Worm (Caenorhabditis elegans) whole organism, L2 larva: Measurements from ENCODE around the gene sgk-1.

Experiments used
- F13H6.1 ChIP-seq: sonication (generic microtip); optimal IDR thresholded peaks from 2 replicates; lab custom pipeline; 2016; ENCODE audit warnings: missing genetic modification characterization, missing compliant biosample characterization
- R02D3.7 ChIP-seq: fragments of 150-350 bp; optimal IDR thresholded peaks from 2 replicates; lab custom pipeline; 2014; ENCODE audit warnings: missing biosample characterization, missing genetic modification characterization
- alr-1 ChIP-seq: fragments of 150-350 bp; optimal IDR thresholded peaks from 2 replicates; lab custom pipeline; 2014; ENCODE audit warnings: missing biosample characterization, missing genetic modification characterization
- aly-2 ChIP-seq: fragments of 150-350 bp; optimal IDR thresholded peaks from 2 replicates; lab custom pipeline; 2014; ENCODE audit warnings: missing biosample characterization, missing genetic modification characterization
- crh-2 ChIP-seq: sonication (generic microtip); optimal IDR thresholded peaks from 2 replicates; lab custom pipeline; 2017; ENCODE audit warnings: missing biosample characterization, missing genetic modification characterization
- dmd-4 ChIP-seq: sonication (generic microtip); optimal IDR thresholded peaks from 2 replicates; lab custom pipeline; 2017; ENCODE audit warnings: missing biosample characterization, missing genetic modification characterization
- egl-27 ChIP-seq: sonication (generic microtip); optimal IDR thresholded peaks from 3 replicates; lab custom pipeline; 2017; ENCODE audit warnings: missing biosample characterization, missing genetic modification reagents, missing genetic modification characterization
- elt-1 ChIP-seq: fragments of 150-350 bp; optimal IDR thresholded peaks from 2 replicates; lab custom pipeline; 2014; ENCODE audit warnings: missing biosample characterization, missing genetic modification characterization
- elt-3 ChIP-seq: sonication (generic microtip); optimal IDR thresholded peaks from 2 replicates; lab custom pipeline; 2017; ENCODE audit warnings: missing biosample characterization, missing genetic modification characterization
- fos-1 ChIP-seq: fragments of 150-350 bp; optimal IDR thresholded peaks from 2 replicates; lab custom pipeline; 2014; ENCODE audit warnings: missing biosample characterization, missing genetic modification characterization
- gmeb-1 ChIP-seq: fragments of 150-350 bp; optimal IDR thresholded peaks from 2 replicates; lab custom pipeline; 2014; ENCODE audit warnings: missing biosample characterization, missing genetic modification characterization
- lin-13 ChIP-seq: fragments of 150-350 bp; optimal IDR thresholded peaks from 2 replicates; lab custom pipeline; 2014; ENCODE audit warnings: missing biosample characterization, missing genetic modification reagents, missing genetic modification characterization
- lin-39 ChIP-seq: fragments of 150-350 bp; optimal IDR thresholded peaks from 2 replicates; lab custom pipeline; 2014; ENCODE audit warnings: missing biosample characterization, missing genetic modification reagents, missing genetic modification characterization
- mab-5 ChIP-seq: fragments of 150-350 bp; optimal IDR thresholded peaks from 2 replicates; lab custom pipeline; 2014; ENCODE audit warnings: missing biosample characterization, missing genetic modification characterization
- mbf-1 ChIP-seq: sonication (generic microtip); optimal IDR thresholded peaks from 2 replicates; lab custom pipeline; 2017; ENCODE audit warnings: missing biosample characterization, missing genetic modification characterization
- mdl-1 ChIP-seq, 2 experiments: fragments of 150-350 bp in 1 of 2; sonication (generic microtip) in 1 of 2; optimal IDR thresholded peaks; 2 replicates each; lab custom pipeline; 2017; ENCODE audit warnings: missing biosample characterization in 2 of 2, missing genetic modification characterization in 2 of 2
- nhr-10 ChIP-seq: sonication (generic microtip); optimal IDR thresholded peaks from 2 replicates; lab custom pipeline; 2017; ENCODE audit warnings: missing biosample characterization, missing genetic modification characterization
- nhr-12 ChIP-seq: fragments of 150-350 bp; optimal IDR thresholded peaks from 2 replicates; lab custom pipeline; 2014; ENCODE audit warnings: missing biosample characterization, missing genetic modification characterization
- nhr-129 ChIP-seq: fragments of 150-350 bp; optimal IDR thresholded peaks from 2 replicates; lab custom pipeline; 2014; ENCODE audit warnings: missing biosample characterization, missing genetic modification characterization
- nhr-21 ChIP-seq: fragments of 150-350 bp; optimal IDR thresholded peaks from 2 replicates; lab custom pipeline; 2014; ENCODE audit warnings: missing biosample characterization, missing genetic modification characterization
- nhr-25 ChIP-seq: fragments of 150-350 bp; sonication (generic microtip); optimal IDR thresholded peaks from 3 replicates; lab custom pipeline; 2014; ENCODE audit warnings: missing biosample characterization, missing genetic modification characterization
- nhr-6 ChIP-seq: fragments of 150-350 bp; optimal IDR thresholded peaks from 2 replicates; lab custom pipeline; 2014; ENCODE audit warnings: missing biosample characterization, missing genetic modification characterization
- nhr-77 ChIP-seq: fragments of 150-350 bp; optimal IDR thresholded peaks from 2 replicates; lab custom pipeline; 2014; ENCODE audit warnings: missing biosample characterization, missing genetic modification characterization
- peb-1 ChIP-seq: fragments of 150-350 bp; optimal IDR thresholded peaks from 2 replicates; lab custom pipeline; 2014; ENCODE audit warnings: missing biosample characterization, missing genetic modification characterization
- skn-1 ChIP-seq: sonication (generic microtip); optimal IDR thresholded peaks from 2 replicates; lab custom pipeline; 2017; ENCODE audit warnings: missing biosample characterization, missing genetic modification characterization
- sma-3 ChIP-seq: sonication (generic microtip); optimal IDR thresholded peaks from 2 replicates; lab custom pipeline; 2016; ENCODE audit warnings: missing genetic modification reagents, missing genetic modification characterization, missing compliant biosample characterization
- sma-9 ChIP-seq, 2 experiments: fragments of 150-350 bp in 1 of 2; sonication (generic microtip) in 1 of 2; optimal IDR thresholded peaks; 2 replicates each; lab custom pipeline; 2014 to 2016; ENCODE audit warnings: missing genetic modification characterization in 2 of 2, mild to moderate bottlenecking in 1 of 2, missing biosample characterization in 1 of 2, missing compliant biosample characterization in 1 of 2, missing genetic modification reagents in 1 of 2, moderate library complexity in 1 of 2
- snpc-4 ChIP-seq: fragments of 150-350 bp; optimal IDR thresholded peaks from 2 replicates; lab custom pipeline; 2014; ENCODE audit warnings: missing biosample characterization, missing genetic modification characterization
- unc-55 ChIP-seq: fragments of 150-350 bp; sonication (generic microtip); optimal IDR thresholded peaks from 3 replicates; lab custom pipeline; 2014; ENCODE audit warnings: missing biosample characterization, missing genetic modification reagents, missing genetic modification characterization
- unc-62 ChIP-seq: fragments of 150-350 bp; optimal IDR thresholded peaks from 2 replicates; lab custom pipeline; 2014; ENCODE audit warnings: missing biosample characterization, missing genetic modification reagents, missing genetic modification characterization
- ztf-1 ChIP-seq: fragments of 200-800 bp; sonication (Bioruptor generic); conservative IDR thresholded peaks from 2 replicates; pipeline ENCODE4 v1.3.6; 2022; ENCODE audit warnings: missing genetic modification characterization, missing compliant biosample characterization
- ztf-11 ChIP-seq: sonication (generic microtip); optimal IDR thresholded peaks from 2 replicates; lab custom pipeline; 2017; ENCODE audit warnings: missing biosample characterization, missing genetic modification characterization

Gene sgk-1

DNA sequence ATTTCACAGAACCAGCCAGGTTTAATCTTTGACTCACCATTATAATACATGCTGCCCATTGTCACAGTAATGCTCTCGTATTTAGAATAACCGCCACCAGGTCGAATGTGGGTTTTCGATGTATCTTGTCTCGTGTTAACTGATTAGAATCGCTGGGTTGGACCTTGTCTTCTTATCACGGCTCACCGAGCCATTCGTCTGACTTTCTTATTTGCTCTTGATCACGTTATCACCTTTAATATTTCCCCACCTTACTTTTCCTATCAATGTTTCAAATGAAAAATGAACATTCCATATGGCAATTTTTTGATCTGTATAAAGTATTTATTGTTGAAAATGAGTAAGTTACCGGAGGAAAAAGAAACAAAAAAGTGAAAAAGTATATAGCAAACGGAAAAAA is at the start of gene sgk-1:
TSS of gene sgk-1 (minus strand) at position 130 of the 400 bp plus-strand sequence.
- TF ChIP-seq sma-9 (GFP tag; optimal IDR thresholded peaks at IDR 0.05; lab: Kevin White, UChicago) (peak; percentile 30), sma-9 (tag; optimal IDR thresholded peaks at IDR 0.05; lab: Kevin White, UChicago) (no peak), elt-3 (no peak), fos-1 (tag; lab: Kevin White, UChicago) (peak; percentile 46)

DNA sequence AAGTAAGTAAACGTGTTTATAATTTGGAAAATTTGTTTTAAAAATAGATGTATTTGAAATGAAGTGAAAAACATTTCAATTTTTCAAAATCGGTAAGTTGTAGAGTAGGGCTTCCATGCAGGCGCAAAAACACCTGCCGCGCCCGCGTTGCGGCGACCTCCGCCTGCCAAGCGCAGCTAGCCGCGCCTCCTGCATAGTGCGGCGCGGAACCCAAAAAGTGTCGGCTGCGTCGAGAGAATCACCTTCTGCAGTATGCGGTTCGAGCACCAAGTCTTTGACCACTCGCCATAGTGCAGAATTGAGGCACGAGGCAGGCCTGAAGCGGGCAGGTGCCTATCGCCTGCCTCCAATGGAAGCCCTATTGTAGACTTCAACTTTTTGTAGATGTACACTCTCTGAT is 47.8 kb upstream of the sgk-1 start:
- no peak for TF ChIP-seq nhr-10
- TF ChIP-seq ztf-1 (GFP tag; lab: Robert Waterston, UW): no peak
- no peak for TF ChIP-seq unc-62 (GFP tag; lab: Kevin White, UChicago)

DNA sequence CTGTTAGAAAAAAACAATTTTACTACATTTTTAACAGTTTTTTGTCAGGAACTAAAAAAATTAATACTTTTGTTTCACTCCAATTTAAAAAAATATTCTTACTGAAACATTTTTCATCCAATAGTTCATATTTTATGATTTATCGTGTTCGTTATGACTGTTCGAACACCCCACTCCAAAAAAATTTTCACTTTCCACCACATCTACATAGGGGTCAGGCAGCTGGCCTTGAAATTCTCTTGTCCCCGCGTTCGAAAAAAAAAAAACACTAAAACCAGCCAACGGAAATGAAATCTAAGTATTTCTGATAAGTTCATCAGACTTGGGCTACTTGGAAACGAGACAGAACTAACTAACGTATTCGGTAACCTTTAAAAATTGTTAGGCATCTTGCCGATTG is 44.2 kb upstream of the sgk-1 start, which contains the start of gene twk-22:
TSS of gene twk-22 (plus strand) at position 301 of the 400 bp plus-strand sequence.
- TF ChIP-seq fos-1 (tag; lab: Kevin White, UChicago): no peak
- no peak for TF ChIP-seq gmeb-1 (tag; lab: Kevin White, UChicago)
- no peak for TF ChIP-seq crh-2 (tag; lab: Kevin White, UChicago)
- no peak for TF ChIP-seq R02D3.7
- no peak for TF ChIP-seq elt-3
- TF ChIP-seq nhr-25 (tag; lab: Kevin White, UChicago): no peak
- TF ChIP-seq snpc-4 (tag; lab: Kevin White, UChicago): no peak
- TF ChIP-seq F13H6.1 (tag; lab: Kevin White, UChicago): no peak
- no peak for TF ChIP-seq ztf-1 (GFP tag; lab: Robert Waterston, UW)
- no peak for TF ChIP-seq nhr-12 (tag; lab: Kevin White, UChicago)
- no peak for TF ChIP-seq skn-1 (tag; lab: Kevin White, UChicago)

DNA sequence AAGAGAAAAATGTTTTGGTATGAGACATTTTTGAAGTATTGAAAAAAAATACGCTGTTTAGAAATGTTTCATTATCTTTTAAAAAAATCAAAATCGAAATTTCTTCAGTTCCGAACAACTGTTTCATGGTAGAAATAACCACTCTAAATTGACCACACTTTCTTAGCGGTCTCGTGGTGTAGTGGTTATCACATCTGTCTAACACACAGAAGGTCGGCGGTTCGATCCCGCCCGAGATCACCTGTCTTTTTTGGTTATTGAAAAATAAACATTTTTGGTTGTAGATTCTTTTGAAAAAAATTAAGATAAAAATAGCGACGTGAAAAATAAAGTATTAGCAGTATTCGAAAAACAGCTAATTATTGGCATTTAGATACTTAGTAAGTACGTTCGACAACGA is 38.5 kb upstream of the sgk-1 start:
- TF ChIP-seq mdl-1 (tag; optimal IDR thresholded peaks at IDR 0.05; lab: Kevin White, UChicago) (no peak), peb-1 (tag; lab: Kevin White, UChicago) (no peak), snpc-4 (tag; lab: Kevin White, UChicago) (no peak), fos-1 (tag; lab: Kevin White, UChicago) (peak; percentile 5), sma-9 (GFP tag; optimal IDR thresholded peaks at IDR 0.05; lab: Kevin White, UChicago) (peak; percentile 64), sma-9 (tag; optimal IDR thresholded peaks at IDR 0.05; lab: Kevin White, UChicago) (no peak), elt-1 (tag; lab: Kevin White, UChicago) (no peak), lin-13 (GFP tag; lab: Kevin White, UChicago) (peak; percentile 2), nhr-129 (tag; lab: Kevin White, UChicago) (no peak), mab-5 (tag; lab: Kevin White, UChicago) (no peak), lin-39 (tag; lab: Kevin White, UChicago) (no peak), sma-3 (peak; percentile 50), nhr-77 (tag; lab: Kevin White, UChicago) (no peak), dmd-4 (tag; lab: Kevin White, UChicago) (no peak), nhr-21 (tag; lab: Kevin White, UChicago) (peak; percentile 2), crh-2 (tag; lab: Kevin White, UChicago) (peak; percentile 50)

DNA sequence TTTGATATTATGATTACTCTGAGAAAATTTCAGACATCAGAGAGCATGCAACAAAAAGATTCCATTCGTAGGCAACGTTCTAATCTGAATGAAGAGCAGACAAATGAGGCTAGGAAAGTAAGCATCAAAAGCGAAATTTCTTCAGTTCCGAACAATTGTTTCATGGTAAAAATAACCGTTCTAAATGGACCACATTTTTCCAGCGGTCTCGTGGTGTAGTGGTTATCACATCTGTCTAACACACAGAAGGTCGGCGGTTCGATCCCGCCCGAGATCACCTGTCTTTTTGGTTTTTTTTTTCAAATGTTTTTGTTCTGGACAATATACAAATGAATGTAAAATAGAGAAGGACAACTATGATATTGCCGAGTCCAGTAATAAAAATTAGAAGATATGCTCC is 37.9 kb upstream of the sgk-1 start, which contains the start of gene twk-21:
TSS of gene twk-21 (plus strand) at position 34 of the 400 bp plus-strand sequence.
- TF ChIP-seq elt-1 (tag; lab: Kevin White, UChicago) (no peak), lin-13 (GFP tag; lab: Kevin White, UChicago) (no peak), aly-2 (tag; lab: Kevin White, UChicago) (no peak), lin-39 (tag; lab: Kevin White, UChicago) (no peak), F13H6.1 (tag; lab: Kevin White, UChicago) (no peak), dmd-4 (tag; lab: Kevin White, UChicago) (no peak), sma-3 (no peak), nhr-25 (tag; lab: Kevin White, UChicago) (no peak), unc-62 (GFP tag; lab: Kevin White, UChicago) (no peak), elt-3 (no peak), ztf-11 (tag; lab: Kevin White, UChicago) (no peak), unc-55 (GFP tag; lab: Kevin White, UChicago) (no peak), egl-27 (tag; lab: Kevin White, UChicago) (no peak), mbf-1 (tag; lab: Kevin White, UChicago) (no peak), gmeb-1 (tag; lab: Kevin White, UChicago) (no peak), ztf-1 (GFP tag; lab: Robert Waterston, UW) (no peak), alr-1 (no peak), nhr-6 (tag; lab: Kevin White, UChicago) (no peak)
- TF ChIP-seq, all 48 proteins: peak for 0
